Worm (Caenorhabditis elegans): ENCODE measurements around the gene nmt-1.

The nmt-1 gene

ce11 chrIII:6120990-6121389 lies 4.9 kb upstream of the nmt-1 start:
- no peak for TF ChIP-seq efl-1 (optimal IDR thresholded peaks at IDR 0.05)
- TF ChIP-seq efl-1 (GFP tag; optimal IDR thresholded peaks at IDR 0.05 in 1 of 2) = peak in 1 of 2 experiments; percentile 80
- no peak for TF ChIP-seq unc-62 (GFP tag; optimal IDR thresholded peaks at IDR 0.05)

DNA sequence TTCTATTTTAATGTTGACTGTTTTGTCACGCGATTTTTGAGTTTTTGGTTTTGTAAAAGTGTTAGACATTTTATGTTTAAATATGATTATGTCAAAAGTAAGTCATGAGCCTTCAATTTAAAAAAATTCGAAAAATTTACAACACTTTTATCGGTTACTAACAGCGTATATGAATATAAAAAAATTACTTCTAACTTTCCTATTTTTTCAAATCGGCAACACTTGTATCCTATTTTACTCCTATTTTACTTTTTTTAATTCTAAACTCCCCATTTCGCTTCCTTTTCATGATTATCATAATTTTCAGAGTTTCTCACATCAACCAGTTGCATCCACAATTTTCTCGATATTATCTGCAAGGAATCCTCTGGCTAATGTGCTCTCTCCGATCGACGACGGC lies 2.2 kb upstream of the nmt-1 start, which contains the start of gene kin-18:
kin-18 (plus strand) TSS at position 301 of the 400 bp plus-strand sequence.
- TF ChIP-seq elt-2 (tag; optimal IDR thresholded peaks at IDR 0.05) = no peak
- TF ChIP-seq ama-1 (optimal IDR thresholded peaks at IDR 0.05) = no peak
- no peak for TF ChIP-seq fkh-10 (GFP tag; optimal IDR thresholded peaks at IDR 0.05)
- TF ChIP-seq ztf-11 (tag; optimal IDR thresholded peaks at IDR 0.05) = no peak
- no peak for TF ChIP-seq irx-1 (tag; optimal IDR thresholded peaks at IDR 0.05)
- no peak for TF ChIP-seq ceh-82 (tag; optimal IDR thresholded peaks at IDR 0.05)
- TF ChIP-seq unc-98 (GFP tag; IDR thresholded peaks at IDR 0.05) = no peak
- TF ChIP-seq hlh-17 (GFP tag; optimal IDR thresholded peaks at IDR 0.05; ENCODE audit: borderline replicate concordance) = no peak
- TF ChIP-seq xbp-1 (tag; optimal IDR thresholded peaks at IDR 0.05) = no peak
- TF ChIP-seq pqm-1 (tag; optimal IDR thresholded peaks at IDR 0.05) = no peak
- TF ChIP-seq sptf-1 (tag; optimal IDR thresholded peaks at IDR 0.05) = no peak
- no peak for TF ChIP-seq alr-1 (tag; optimal IDR thresholded peaks at IDR 0.05; ENCODE audit: borderline replicate concordance)
- no peak for TF ChIP-seq zag-1 (tag; optimal IDR thresholded peaks at IDR 0.05)
- TF ChIP-seq rnt-1 (tag; optimal IDR thresholded peaks at IDR 0.05) = no peak
- TF ChIP-seq pax-3 (tag; optimal IDR thresholded peaks at IDR 0.05) = no peak
- TF ChIP-seq lin-15B (tag; optimal IDR thresholded peaks at IDR 0.05) = no peak

- TF ChIP-seq swsn-7 (tag; optimal IDR thresholded peaks at IDR 0.05) (no peak), mdl-1 (tag; optimal IDR thresholded peaks at IDR 0.05) (no peak), elt-2 (tag; optimal IDR thresholded peaks at IDR 0.05) (peak; percentile 91), pqm-1 (tag; optimal IDR thresholded peaks at IDR 0.05) (peak; percentile 50)
Measured at ce11 chrIII:6116981-6117380, 850 bp upstream of the nmt-1 start.

- TF ChIP-seq ztf-4 (tag; optimal IDR thresholded peaks at IDR 0.05) (no peak), tlp-1 (tag; optimal IDR thresholded peaks at IDR 0.05) (no peak), pqm-1 (tag; optimal IDR thresholded peaks at IDR 0.05) (no peak), nhr-237 (tag; optimal IDR thresholded peaks at IDR 0.05) (no peak), hpl-2 (GFP tag; optimal IDR thresholded peaks at IDR 0.05) (no peak), fos-1 (tag; optimal IDR thresholded peaks at IDR 0.05) (no peak), efl-3 (GFP tag; optimal IDR thresholded peaks at IDR 0.05) (no peak), C34B4.2 (tag; optimal IDR thresholded peaks at IDR 0.05) (no peak), lin-35 (GFP tag; optimal IDR thresholded peaks at IDR 0.05) (no peak), jun-1 (tag; optimal IDR thresholded peaks at IDR 0.05) (no peak), vab-15 (tag; optimal IDR thresholded peaks at IDR 0.05) (no peak), nhr-71 (tag; optimal IDR thresholded peaks at IDR 0.05) (no peak), ztf-11 (tag; optimal IDR thresholded peaks at IDR 0.05) (no peak)
Measured at ce11 chrIII:6110187-6110586, 5.9 kb downstream of the nmt-1 start.

DNA sequence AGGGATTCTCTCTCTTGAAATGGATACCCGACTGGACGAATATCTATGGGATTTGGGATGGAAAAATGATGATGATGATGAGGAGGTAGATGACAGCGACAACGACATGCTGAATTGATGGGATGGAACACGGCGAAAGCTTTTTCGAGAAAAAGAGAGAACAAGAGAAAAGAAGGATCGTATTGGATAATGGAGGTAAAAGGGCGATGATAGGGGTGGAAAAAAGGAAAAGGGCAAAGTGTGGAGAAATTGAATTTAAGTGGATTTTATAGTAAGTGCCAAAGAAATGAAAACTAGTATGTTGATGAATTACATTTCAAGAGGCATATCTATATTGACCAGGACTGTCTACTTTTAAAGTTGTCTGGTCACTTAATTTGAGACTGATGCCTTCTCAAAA lies 10.2 kb downstream of the nmt-1 start:
- no peak for TF ChIP-seq sox-4 (tag; optimal IDR thresholded peaks at IDR 0.05)
- no peak for TF ChIP-seq lin-35 (GFP tag; optimal IDR thresholded peaks at IDR 0.05)
- TF ChIP-seq C04F5.9 (tag; optimal IDR thresholded peaks at IDR 0.05) = no peak
- no peak for TF ChIP-seq mab-9 (GFP tag; IDR thresholded peaks at IDR 0.05)
- no peak for TF ChIP-seq nhr-85 (tag)
- TF ChIP-seq isw-1 (GFP tag; IDR thresholded peaks at IDR 0.05) = no peak
- TF ChIP-seq sup-37 (GFP tag; optimal IDR thresholded peaks at IDR 0.05) = no peak
- no peak for TF ChIP-seq lin-14 (GFP tag; optimal IDR thresholded peaks at IDR 0.05)
- no peak for TF ChIP-seq nhr-19 (GFP tag; conservative IDR thresholded peaks at IDR 0.05)
- TF ChIP-seq nhr-20 (tag; optimal IDR thresholded peaks at IDR 0.05) = no peak
- TF ChIP-seq F16B12.6 (tag; optimal IDR thresholded peaks at IDR 0.05) = no peak
- no peak for TF ChIP-seq efl-1 (optimal IDR thresholded peaks at IDR 0.05)
- peak in 1 of 2 experiments; percentile 62 for TF ChIP-seq efl-1 (GFP tag; optimal IDR thresholded peaks at IDR 0.05 in 1 of 2)
- TF ChIP-seq blmp-1 (tag; optimal IDR thresholded peaks at IDR 0.05) = peak; percentile 62
- no peak for TF ChIP-seq C16A3.4 (tag; optimal IDR thresholded peaks at IDR 0.05)
- no peak for TF ChIP-seq zag-1 (tag; optimal IDR thresholded peaks at IDR 0.05)
- TF ChIP-seq tbx-2 (tag; optimal IDR thresholded peaks at IDR 0.05) = no peak

All from whole organism, L1 larva.